Fruit fly (Drosophila melanogaster): ENCODE data around the gene Osi10b.

Osi10b gene

DNA sequence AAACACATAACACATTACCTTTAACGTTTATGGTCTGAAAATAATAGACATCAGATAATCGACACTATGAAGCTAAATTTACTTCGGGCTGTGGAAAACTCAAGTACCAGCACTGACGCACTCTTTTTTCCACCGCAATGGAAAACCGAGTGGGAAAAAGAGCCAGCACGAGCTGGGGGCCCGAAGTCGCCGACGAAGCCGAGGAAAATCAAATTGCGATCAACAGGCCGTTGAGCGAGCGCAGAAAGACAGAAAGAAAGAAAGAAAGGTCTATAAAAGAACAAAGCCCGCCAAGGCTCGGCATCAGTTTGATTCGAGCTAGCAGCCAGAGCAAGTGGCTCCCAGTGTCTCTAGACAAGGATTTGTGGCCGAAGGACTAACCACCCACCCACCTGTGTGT, 12.2 kb downstream of the Osi10b start, which contains the start of gene Osi12:
Gene Osi12 (plus strand): TSS at position 301 of the 400 bp plus-strand sequence.
- no peak for TF ChIP-seq Myc (optimal IDR thresholded peaks at IDR 0.05)
- TF ChIP-seq lola (GFP tag; optimal IDR thresholded peaks at IDR 0.05), result no peak
- no peak for TF ChIP-seq Dfd (GFP tag; optimal IDR thresholded peaks at IDR 0.05)

- TF ChIP-seq Sp1 (GFP tag; optimal IDR thresholded peaks at IDR 0.05), result no peak
- no peak for TF ChIP-seq Rel (GFP tag; optimal IDR thresholded peaks at IDR 0.05)
- TF ChIP-seq Rel (tag; optimal IDR thresholded peaks at IDR 0.05), result no peak
- no peak for TF ChIP-seq br (GFP tag; optimal IDR thresholded peaks at IDR 0.05)
- TF ChIP-seq N (GFP tag; optimal IDR thresholded peaks at IDR 0.05), result no peak
- no peak for TF ChIP-seq Vsx2 (GFP tag; optimal IDR thresholded peaks at IDR 0.05; ENCODE audit: partially characterized antibody)
- no peak for TF ChIP-seq rgr (GFP tag; optimal IDR thresholded peaks at IDR 0.05)
- TF ChIP-seq Dif (GFP tag; optimal IDR thresholded peaks at IDR 0.05; ENCODE audit: partially characterized antibody), result no peak
- no peak for TF ChIP-seq GATAd (GFP tag; optimal IDR thresholded peaks at IDR 0.05)
- TF ChIP-seq Mio (GFP tag; optimal IDR thresholded peaks at IDR 0.05), result no peak
- no peak for TF ChIP-seq h (GFP tag; optimal IDR thresholded peaks at IDR 0.05)
- TF ChIP-seq CG9705 (GFP tag; optimal IDR thresholded peaks at IDR 0.05), result no peak
- TF ChIP-seq sv (GFP tag; optimal IDR thresholded peaks at IDR 0.05), result no peak
- no peak for TF ChIP-seq Hr83 (GFP tag; optimal IDR thresholded peaks at IDR 0.05; ENCODE audit: poor library complexity, severe bottlenecking)
- TF ChIP-seq Abd-B (GFP tag; optimal IDR thresholded peaks at IDR 0.05), result no peak
Observed at dm6 chr3R:6285100-6285499, 19.1 kb downstream of the Osi10b start, which contains the start of gene CG15597. Gene CG15597, minus strand, starts transcription at chr3R:6285200.

- TF ChIP-seq N (GFP tag; optimal IDR thresholded peaks at IDR 0.05) (no peak), h (GFP tag; optimal IDR thresholded peaks at IDR 0.05) (no peak), Hnf4 (GFP tag; optimal IDR thresholded peaks at IDR 0.05) (no peak), foxo (GFP tag; optimal IDR thresholded peaks at IDR 0.05) (no peak), dsf (GFP tag; optimal IDR thresholded peaks at IDR 0.05; ENCODE audit: borderline replicate concordance) (no peak), Dif (GFP tag; optimal IDR thresholded peaks at IDR 0.05; ENCODE audit: partially characterized antibody) (no peak), jim (GFP tag; optimal IDR thresholded peaks at IDR 0.05) (no peak), lola (GFP tag; optimal IDR thresholded peaks at IDR 0.05) (no peak)
Observed at dm6 chr3R:6287433-6287832, 21.4 kb downstream of the Osi10b start, which contains the start of gene CG15594. Gene CG15594, plus strand, starts transcription at chr3R:6287733.

- TF ChIP-seq Jra (GFP tag; optimal IDR thresholded peaks at IDR 0.05), result no peak
- no peak for TF ChIP-seq Dif (GFP tag; optimal IDR thresholded peaks at IDR 0.05; ENCODE audit: partially characterized antibody)
- TF ChIP-seq dl (GFP tag; optimal IDR thresholded peaks at IDR 0.05; ENCODE audit: insufficient read depth in 1 of 2, partially characterized antibody in 2 of 2), result no peak
- no peak for TF ChIP-seq Sp1 (GFP tag; optimal IDR thresholded peaks at IDR 0.05)
- no peak for TF ChIP-seq OdsH (GFP tag; optimal IDR thresholded peaks at IDR 0.05)
- TF ChIP-seq usp (GFP tag; optimal IDR thresholded peaks at IDR 0.05), result no peak
- TF ChIP-seq HLH106 (tag; optimal IDR thresholded peaks at IDR 0.05), result no peak
- TF ChIP-seq jim (GFP tag; optimal IDR thresholded peaks at IDR 0.05), result no peak
- no peak for TF ChIP-seq Abd-B (GFP tag; optimal IDR thresholded peaks at IDR 0.05)
- no peak for TF ChIP-seq Myc (optimal IDR thresholded peaks at IDR 0.05)
Observed at dm6 chr3R:6290289-6290688, 24.3 kb downstream of the Osi10b start.

dm6 chr3R:6291437-6291836, 25.4 kb downstream of the Osi10b start, which contains the start of gene Osi13:
Gene Osi13, plus strand, starts transcription at chr3R:6291737.
- TF ChIP-seq brk (GFP tag; optimal IDR thresholded peaks at IDR 0.05), result no peak
- TF ChIP-seq br (GFP tag; optimal IDR thresholded peaks at IDR 0.05), result no peak
- TF ChIP-seq CG32264 (GFP tag; optimal IDR thresholded peaks at IDR 0.05), result no peak
- no peak for TF ChIP-seq Mio (GFP tag; optimal IDR thresholded peaks at IDR 0.05)
- no peak for TF ChIP-seq ey (GFP tag; optimal IDR thresholded peaks at IDR 0.05)
- TF ChIP-seq dl (GFP tag; optimal IDR thresholded peaks at IDR 0.05; ENCODE audit: insufficient read depth in 1 of 2, partially characterized antibody in 2 of 2), result no peak
- no peak for TF ChIP-seq pan (optimal IDR thresholded peaks at IDR 0.05)
- TF ChIP-seq lola (GFP tag; optimal IDR thresholded peaks at IDR 0.05), result no peak
- TF ChIP-seq N (GFP tag; optimal IDR thresholded peaks at IDR 0.05), result no peak
- no peak for TF ChIP-seq Rel (GFP tag; optimal IDR thresholded peaks at IDR 0.05)
- no peak for TF ChIP-seq Rel (tag; optimal IDR thresholded peaks at IDR 0.05)
- TF ChIP-seq CrebA (GFP tag; optimal IDR thresholded peaks at IDR 0.05; ENCODE audit: borderline replicate concordance), result no peak
- no peak for TF ChIP-seq foxo (GFP tag; optimal IDR thresholded peaks at IDR 0.05)
- TF ChIP-seq Dif (GFP tag; optimal IDR thresholded peaks at IDR 0.05; ENCODE audit: partially characterized antibody), result no peak
- no peak for TF ChIP-seq Dfd (GFP tag; optimal IDR thresholded peaks at IDR 0.05)
